Worm (Caenorhabditis elegans) whole organism, L4 larva: Measurements from ENCODE around the gene col-99.
A peak's percentile ranks its signal among the peaks of the same experiment; 100 is the strongest.

ENCODE experiments used
- D1046.2 ChIP-seq: fragments of 200-800 bp; sonication (Bioruptor generic); IDR thresholded peaks from 2 replicates; pipeline ENCODE4 v1.3.6; 2022; ENCODE audit warnings: missing genetic modification characterization, missing compliant biosample characterization
- F10B5.3 ChIP-seq: sonication (generic microtip); optimal IDR thresholded peaks from 2 replicates; lab custom pipeline; 2016; ENCODE audit warnings: mild to moderate bottlenecking, missing genetic modification characterization, missing compliant biosample characterization
- F26F4.8 ChIP-seq: fragments of 200-800 bp; sonication (Bioruptor generic); conservative IDR thresholded peaks from 2 replicates; pipeline ENCODE4 v1.3.6; 2022; ENCODE audit warnings: missing genetic modification characterization, missing compliant biosample characterization
- F44E2.7 ChIP-seq: fragments of 200-800 bp; sonication (Bioruptor generic); IDR thresholded peaks from 2 replicates; pipeline ENCODE4 v2.1.2; 2022; ENCODE audit warnings: missing genetic modification characterization, missing compliant biosample characterization
- F49E8.2 ChIP-seq: sonication (generic microtip); optimal IDR thresholded peaks from 2 replicates; lab custom pipeline; 2016; ENCODE audit warnings: missing compliant biosample characterization, mild to moderate bottlenecking, missing genetic modification characterization, borderline replicate concordance
- R02D3.7 ChIP-seq: fragments of 150-350 bp; sonication (generic microtip); optimal IDR thresholded peaks from 3 replicates; lab custom pipeline; 2014; ENCODE audit warnings: missing biosample characterization, missing genetic modification characterization
- T20F7.1 ChIP-seq: fragments of 200-800 bp; sonication (Bioruptor generic); optimal IDR thresholded peaks from 2 replicates; lab custom pipeline; 2018; ENCODE audit warnings: mild to moderate bottlenecking, missing genetic modification characterization, missing compliant biosample characterization
- Y105C5A.15 ChIP-seq: fragments of 200-800 bp; sonication (Bioruptor generic); IDR thresholded peaks from 2 replicates; pipeline ENCODE4 v1.3.6; 2022; ENCODE audit warnings: missing genetic modification characterization, missing compliant biosample characterization
- Y48G9A.11 ChIP-seq: fragments of 200-800 bp; sonication (Bioruptor generic); IDR thresholded peaks from 2 replicates; pipeline ENCODE4 v1.3.6; 2022; ENCODE audit warnings: missing genetic modification reagents, missing genetic modification characterization, missing compliant biosample characterization
- Y5F2A.4 ChIP-seq: fragments of 200-800 bp; sonication (Bioruptor generic); optimal IDR thresholded peaks from 2 replicates; lab custom pipeline; 2018; ENCODE audit warnings: mild to moderate bottlenecking, missing genetic modification characterization, missing compliant biosample characterization
- Y75B8A.6 ChIP-seq: fragments of 200-800 bp; sonication (Bioruptor generic); IDR thresholded peaks from 2 replicates; pipeline ENCODE4 v1.3.6; 2022; ENCODE audit warnings: missing genetic modification reagents, missing genetic modification characterization, missing compliant biosample characterization
- aha-1 ChIP-seq: fragments of 150-350 bp; peaks from one replicate; lab custom pipeline; 2014; ENCODE audit warnings: missing biosample characterization, missing genetic modification characterization
- ceh-20 ChIP-seq: fragments of 200-800 bp; sonication (Bioruptor generic); IDR thresholded peaks from 2 replicates; pipeline ENCODE4 v1.3.6; 2022; ENCODE audit warnings: missing genetic modification reagents, missing genetic modification characterization, missing compliant biosample characterization
- ceh-44 ChIP-seq: fragments of 200-800 bp; sonication (Bioruptor generic); IDR thresholded peaks from 2 replicates; pipeline ENCODE4 v1.3.6; 2022; ENCODE audit warnings: missing genetic modification reagents, missing genetic modification characterization, missing compliant biosample characterization
- ceh-62 ChIP-seq: sonication (generic microtip); optimal IDR thresholded peaks from 2 replicates; lab custom pipeline; 2017; ENCODE audit warnings: missing biosample characterization, missing genetic modification characterization
- ces-1 ChIP-seq: fragments of 150-350 bp; sonication (generic microtip); optimal IDR thresholded peaks from 4 replicates; lab custom pipeline; 2014; ENCODE audit warnings: missing biosample characterization, missing genetic modification reagents, missing genetic modification characterization
- daf-8 ChIP-seq: fragments of 200-800 bp; sonication (Bioruptor generic); IDR thresholded peaks from 2 replicates; pipeline ENCODE4 v1.3.6; 2022; ENCODE audit warnings: missing genetic modification characterization, missing compliant biosample characterization
- dmd-9 ChIP-seq: fragments of 200-800 bp; sonication (Bioruptor generic); IDR thresholded peaks from 2 replicates; pipeline ENCODE4 v1.3.6; 2022; ENCODE audit warnings: missing genetic modification reagents, missing genetic modification characterization, missing compliant biosample characterization
- dpl-1 ChIP-seq: fragments of 150-350 bp; optimal IDR thresholded peaks from 2 replicates; lab custom pipeline; 2014; ENCODE audit warnings: missing biosample characterization, missing genetic modification reagents, missing genetic modification characterization
- duxl-1 ChIP-seq: sonication (generic microtip); optimal IDR thresholded peaks from 2 replicates; lab custom pipeline; 2016; ENCODE audit warnings: mild to moderate bottlenecking, missing genetic modification characterization, moderate library complexity, missing compliant biosample characterization; ENCODE audit not compliant: poor library complexity
- gei-8 ChIP-seq: fragments of 200-800 bp; sonication (Bioruptor generic); optimal IDR thresholded peaks from 2 replicates; lab custom pipeline; 2018; ENCODE audit warnings: mild to moderate bottlenecking, missing genetic modification characterization, missing compliant biosample characterization
- hlh-11 ChIP-seq: fragments of 200-800 bp; sonication (Bioruptor generic); optimal IDR thresholded peaks from 2 replicates; lab custom pipeline; 2018; ENCODE audit warnings: mild to moderate bottlenecking, missing genetic modification characterization, missing compliant biosample characterization
- hlh-30 ChIP-seq: sonication (generic microtip); optimal IDR thresholded peaks from 2 replicates; lab custom pipeline; 2017; ENCODE audit warnings: antibody characterized with exemption, mild to moderate bottlenecking, missing genetic modification characterization, missing compliant biosample characterization; ENCODE audit not compliant: insufficient read depth
- jun-1 ChIP-seq: fragments of 150-350 bp; optimal IDR thresholded peaks from 2 replicates; lab custom pipeline; 2014; ENCODE audit warnings: missing biosample characterization, missing genetic modification reagents, missing genetic modification characterization
- lim-7 ChIP-seq: fragments of 200-800 bp; sonication (Bioruptor generic); IDR thresholded peaks from 2 replicates; pipeline ENCODE4 v1.3.6; 2022; ENCODE audit warnings: missing genetic modification characterization, missing compliant biosample characterization
- lin-1 ChIP-seq: fragments of 200-800 bp; sonication (Bioruptor generic); IDR thresholded peaks from 2 replicates; pipeline ENCODE4 v1.3.6; 2022; ENCODE audit warnings: missing genetic modification reagents, missing genetic modification characterization, missing compliant biosample characterization
- lin-13 ChIP-seq: fragments of 150-350 bp; optimal IDR thresholded peaks from 2 replicates; lab custom pipeline; 2014; ENCODE audit warnings: missing biosample characterization, missing genetic modification reagents, missing genetic modification characterization
- lin-15B ChIP-seq: fragments of 150-350 bp; sonication (generic microtip); optimal IDR thresholded peaks from 3 replicates; lab custom pipeline; 2014; ENCODE audit warnings: missing biosample characterization, missing genetic modification characterization
- lin-29 ChIP-seq: fragments of 200-800 bp; sonication (Bioruptor generic); IDR thresholded peaks from 2 replicates; pipeline ENCODE4 v1.3.6; 2022; ENCODE audit warnings: missing genetic modification reagents, missing genetic modification characterization, missing compliant biosample characterization
- lin-38 ChIP-seq: fragments of 200-800 bp; sonication (Bioruptor generic); IDR thresholded peaks from 2 replicates; pipeline ENCODE4 v1.3.6; 2022; ENCODE audit warnings: missing genetic modification reagents, missing genetic modification characterization, missing compliant biosample characterization
- lsy-2 ChIP-seq, 2 experiments: fragments of 150-350 bp in 1 of 2; sonication (generic microtip) in 1 of 2; optimal IDR thresholded peaks; 2 replicates each; lab custom pipeline; 2014 to 2017; ENCODE audit warnings: missing biosample characterization in 2 of 2, missing genetic modification characterization in 2 of 2
- mep-1 ChIP-seq: fragments of 150-350 bp; sonication (generic microtip); optimal IDR thresholded peaks from 3 replicates; lab custom pipeline; 2014; ENCODE audit warnings: missing biosample characterization, missing genetic modification characterization
- mes-2 ChIP-seq: sonication (generic microtip); optimal IDR thresholded peaks from 2 replicates; lab custom pipeline; 2016; ENCODE audit warnings: missing genotype, mild to moderate bottlenecking, missing genetic modification characterization, missing compliant biosample characterization; ENCODE audit not compliant: poor library complexity, severe bottlenecking
- mxl-3 ChIP-seq: fragments of 200-800 bp; sonication (Bioruptor generic); optimal IDR thresholded peaks from 2 replicates; lab custom pipeline; 2018; ENCODE audit warnings: mild to moderate bottlenecking, missing genetic modification characterization, missing compliant biosample characterization
- nhr-10 ChIP-seq: fragments of 150-350 bp; optimal IDR thresholded peaks from 2 replicates; lab custom pipeline; 2014; ENCODE audit warnings: missing biosample characterization, missing genetic modification characterization
- nhr-111 ChIP-seq: fragments of 200-800 bp; sonication (Bioruptor generic); optimal IDR thresholded peaks from 2 replicates; lab custom pipeline; 2018; ENCODE audit warnings: mild to moderate bottlenecking, missing genetic modification characterization, missing compliant biosample characterization
- nhr-237 ChIP-seq: sonication (generic microtip); optimal IDR thresholded peaks from 2 replicates; lab custom pipeline; 2017; ENCODE audit warnings: missing biosample characterization, missing genetic modification characterization
- nhr-25 ChIP-seq: sonication (generic microtip); optimal IDR thresholded peaks from 2 replicates; lab custom pipeline; 2017; ENCODE audit warnings: missing genetic modification characterization, mild to moderate bottlenecking, missing compliant biosample characterization, antibody characterized with exemption, moderate library complexity, borderline replicate concordance; ENCODE audit not compliant: insufficient read depth
- nhr-6 ChIP-seq: fragments of 150-350 bp; optimal IDR thresholded peaks from 2 replicates; lab custom pipeline; 2014; ENCODE audit warnings: missing biosample characterization, missing genetic modification characterization
- nhr-76 ChIP-seq: fragments of 150-350 bp; optimal IDR thresholded peaks from 2 replicates; lab custom pipeline; 2014; ENCODE audit warnings: missing biosample characterization, missing genetic modification characterization
- nhr-77 ChIP-seq: fragments of 150-350 bp; optimal IDR thresholded peaks from 2 replicates; lab custom pipeline; 2014; ENCODE audit warnings: missing biosample characterization, missing genetic modification characterization
- php-3 ChIP-seq: fragments of 200-800 bp; sonication (Bioruptor generic); IDR thresholded peaks from 2 replicates; pipeline ENCODE4 v1.3.6; 2022; ENCODE audit warnings: missing genetic modification reagents, missing genetic modification characterization, missing compliant biosample characterization
- pqm-1 ChIP-seq: sonication (generic microtip); optimal IDR thresholded peaks from 2 replicates; lab custom pipeline; 2017; ENCODE audit warnings: missing biosample characterization, missing genetic modification characterization
- saeg-2 ChIP-seq: fragments of 200-800 bp; sonication (Bioruptor generic); IDR thresholded peaks from 2 replicates; pipeline ENCODE4 v1.3.6; 2022; ENCODE audit warnings: missing genetic modification reagents, missing genetic modification characterization, missing compliant biosample characterization
- set-16 ChIP-seq: fragments of 200-800 bp; sonication (Bioruptor generic); IDR thresholded peaks from 2 replicates; pipeline ENCODE4 v1.3.6; 2022; ENCODE audit warnings: missing genetic modification reagents, missing genetic modification characterization, missing compliant biosample characterization
- snpc-1.2 ChIP-seq: fragments of 200-800 bp; sonication (Bioruptor generic); IDR thresholded peaks from 2 replicates; pipeline ENCODE4 v1.3.6; 2022; ENCODE audit warnings: missing genetic modification reagents, missing genetic modification characterization, missing compliant biosample characterization
- spr-1 ChIP-seq: sonication (generic microtip); optimal IDR thresholded peaks from 2 replicates; lab custom pipeline; 2016; ENCODE audit warnings: mild to moderate bottlenecking, missing genetic modification characterization, missing compliant biosample characterization
- tag-97 ChIP-seq: fragments of 200-800 bp; sonication (Bioruptor generic); IDR thresholded peaks from 2 replicates; pipeline ENCODE4 v1.3.6; 2022; ENCODE audit warnings: missing genetic modification characterization, missing compliant biosample characterization
- unc-130 ChIP-seq: sonication (generic microtip); optimal IDR thresholded peaks from 2 replicates; lab custom pipeline; 2016; ENCODE audit warnings: missing genetic modification reagents, missing genetic modification characterization, missing compliant biosample characterization
- vab-7 ChIP-seq: fragments of 200-800 bp; sonication (Bioruptor generic); IDR thresholded peaks from 2 replicates; pipeline ENCODE4 v1.3.6; 2022; ENCODE audit warnings: missing genetic modification reagents, missing genetic modification characterization, missing compliant biosample characterization
- zag-1 ChIP-seq: fragments of 150-350 bp; optimal IDR thresholded peaks from 2 replicates; lab custom pipeline; 2014; ENCODE audit warnings: missing biosample characterization, missing genetic modification characterization
- zip-11 ChIP-seq: fragments of 200-800 bp; sonication (Bioruptor generic); IDR thresholded peaks from 2 replicates; pipeline ENCODE4 v1.3.6; 2022; ENCODE audit warnings: missing genetic modification characterization, missing compliant biosample characterization
- ztf-11 ChIP-seq: fragments of 150-350 bp; optimal IDR thresholded peaks from 2 replicates; lab custom pipeline; 2014; ENCODE audit warnings: missing biosample characterization, missing genetic modification characterization

col-99 gene

DNA sequence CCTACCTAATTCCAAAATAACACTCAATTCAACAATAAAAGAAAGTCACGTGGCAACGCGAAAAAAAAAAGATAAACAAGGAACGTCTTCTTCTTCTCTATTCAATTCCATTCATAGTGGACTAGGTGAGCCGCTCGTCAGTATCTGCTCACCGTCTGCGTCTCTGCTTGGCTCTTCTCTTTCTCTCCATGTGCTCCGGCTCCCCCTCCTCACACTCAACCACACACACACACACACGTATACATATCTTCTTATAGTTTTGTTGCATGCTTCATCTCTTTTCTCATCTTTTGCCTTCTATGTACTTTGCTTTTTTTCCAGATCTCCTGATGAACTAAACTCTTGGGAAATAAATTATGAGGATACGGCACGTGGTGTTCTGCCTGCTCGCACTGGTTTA is 15.6 kb downstream of the col-99 start, which contains the start of gene daf-1 (continued):
- TF ChIP-seq zag-1 (tag; lab: Kevin White, UChicago) (no peak), nhr-25 (no peak), Y75B8A.6 (no peak), Y48G9A.11 (GFP tag; lab: Robert Waterston, UW) (no peak), daf-8 (GFP tag; lab: Robert Waterston, UW) (no peak), nhr-77 (tag; lab: Kevin White, UChicago) (no peak), ztf-11 (tag; lab: Kevin White, UChicago) (no peak), nhr-6 (tag; lab: Kevin White, UChicago) (no peak), hlh-11 (tag; lab: Kevin White, UChicago) (peak; percentile 23), F26F4.8 (no peak), snpc-1.2 (GFP tag; lab: Robert Waterston, UW) (no peak), jun-1 (tag; lab: Kevin White, UChicago) (no peak), duxl-1 (tag; lab: Kevin White, UChicago) (no peak), aha-1 (tag; lab: Kevin White, UChicago) (peak; percentile 29), R02D3.7 (tag; lab: Kevin White, UChicago) (no peak), spr-1 (no peak), nhr-237 (tag; lab: Kevin White, UChicago) (no peak), ceh-20 (GFP tag; lab: Robert Waterston, UW) (no peak), unc-130 (GFP tag; lab: Kevin White, UChicago) (no peak), lin-38 (GFP tag; lab: Robert Waterston, UW) (no peak), dpl-1 (GFP tag; lab: Kevin White, UChicago) (no peak), set-16 (no peak), ces-1 (GFP tag; lab: Kevin White, UChicago) (no peak), ceh-44 (GFP tag; lab: Robert Waterston, UW) (no peak), nhr-10 (tag; lab: Kevin White, UChicago) (no peak), lin-29 (no peak), nhr-76 (tag; lab: Kevin White, UChicago) (no peak), Y5F2A.4 (no peak), zip-11 (GFP tag; lab: Robert Waterston, UW) (no peak), mes-2 (tag; lab: Kevin White, UChicago) (no peak), gei-8 (GFP tag; lab: Kevin White, UChicago) (no peak), lin-13 (GFP tag; lab: Kevin White, UChicago) (no peak), F10B5.3 (tag; lab: Kevin White, UChicago) (no peak), dmd-9 (GFP tag; lab: Robert Waterston, UW) (no peak), hlh-30 (tag; lab: Kevin White, UChicago) (peak; percentile 72), pqm-1 (no peak), T20F7.1 (GFP tag; lab: Kevin White, UChicago) (no peak), ceh-62 (tag; lab: Kevin White, UChicago) (no peak), F49E8.2 (tag; lab: Kevin White, UChicago) (no peak), tag-97 (no peak), mxl-3 (peak; percentile 19), mep-1 (tag; lab: Kevin White, UChicago) (peak; percentile 6), D1046.2 (GFP tag; lab: Robert Waterston, UW) (no peak), lsy-2 (tag; optimal IDR thresholded peaks at IDR 0.05; lab: Kevin White, UChicago) (peak in 1 of 2 experiments; percentile 38), saeg-2 (no peak), lim-7 (GFP tag; lab: Robert Waterston, UW) (no peak), vab-7 (GFP tag; lab: Robert Waterston, UW) (no peak), php-3 (GFP tag; lab: Robert Waterston, UW) (no peak), Y105C5A.15 (no peak), lin-15B (tag; lab: Kevin White, UChicago) (no peak), lin-1 (GFP tag; lab: Robert Waterston, UW) (no peak), nhr-111 (GFP tag; lab: Kevin White, UChicago) (no peak), F44E2.7 (GFP tag; lab: Robert Waterston, UW) (no peak)
